Fruit fly (Drosophila melanogaster) whole organism, pupa: Measurements from ENCODE around the gene Xe7.

Source experiments
- CG10348 ChIP-seq: fragments of 200-800 bp; sonication (Bioruptor generic); IDR thresholded peaks from 2 replicates; pipeline ENCODE4 v1.3.6; 2022; ENCODE audit warnings: missing biosample characterization, missing genetic modification characterization
- CG12605 ChIP-seq: fragments of 200-800 bp; sonication (Bioruptor generic); IDR thresholded peaks from 2 replicates; pipeline ENCODE4 v1.3.6; 2022; ENCODE audit warnings: missing biosample characterization, missing genetic modification characterization
- CG13204 ChIP-seq: fragments of 200-800 bp; sonication (Bioruptor generic); optimal IDR thresholded peaks from 2 replicates; lab custom pipeline; 2018; ENCODE audit warnings: missing biosample characterization, mild to moderate bottlenecking, missing genetic modification characterization, moderate library complexity
- CG14655 ChIP-seq: fragments of 200-800 bp; sonication (Bioruptor generic); optimal IDR thresholded peaks from 3 replicates; lab custom pipeline; 2017; ENCODE audit warnings: mild to moderate bottlenecking, missing biosample characterization, missing genetic modification reagents, missing genetic modification characterization
- CG15710 ChIP-seq: fragments of 200-800 bp; sonication (Bioruptor generic); optimal IDR thresholded peaks from 2 replicates; lab custom pipeline; 2018; ENCODE audit warnings: missing biosample characterization, mild to moderate bottlenecking, missing genetic modification characterization, moderate library complexity
- CG17806 ChIP-seq: fragments of 200-800 bp; sonication (Bioruptor generic); optimal IDR thresholded peaks from 2 replicates; lab custom pipeline; 2018; ENCODE audit warnings: missing biosample characterization, mild to moderate bottlenecking, missing genetic modification characterization, moderate library complexity
- CG32121 ChIP-seq: fragments of 200-800 bp; sonication (Bioruptor generic); IDR thresholded peaks from 2 replicates; pipeline ENCODE4 v1.3.6; 2022; ENCODE audit warnings: missing biosample characterization, missing genetic modification characterization
- CG34367 ChIP-seq: fragments of 200-800 bp; sonication (Bioruptor generic); optimal IDR thresholded peaks from 2 replicates; lab custom pipeline; 2018; ENCODE audit warnings: missing biosample characterization, mild to moderate bottlenecking, missing genetic modification characterization
- CG4496 ChIP-seq: fragments of 200-800 bp; sonication (Bioruptor generic); IDR thresholded peaks from 3 replicates; pipeline ENCODE4 v1.3.6; 2022; ENCODE audit warnings: missing biosample characterization, missing genetic modification characterization
- CG8159 ChIP-seq: fragments of 200-800 bp; sonication (Bioruptor generic); optimal IDR thresholded peaks from 3 replicates; lab custom pipeline; 2018; ENCODE audit warnings: missing biosample characterization, mild to moderate bottlenecking, missing genetic modification characterization, moderate library complexity
- CG8301 ChIP-seq: fragments of 200-800 bp; sonication (Bioruptor generic); optimal IDR thresholded peaks from 2 replicates; lab custom pipeline; 2018; ENCODE audit warnings: missing biosample characterization, mild to moderate bottlenecking, missing genetic modification characterization
- CG9948 ChIP-seq: fragments of 200-800 bp; sonication (Bioruptor generic); optimal IDR thresholded peaks from 2 replicates; lab custom pipeline; 2018; ENCODE audit warnings: missing biosample characterization, mild to moderate bottlenecking, missing genetic modification characterization, moderate library complexity
- D1 ChIP-seq: fragments of 200-800 bp; sonication (Bioruptor generic); optimal IDR thresholded peaks from 2 replicates; lab custom pipeline; 2018; ENCODE audit warnings: missing biosample characterization, mild to moderate bottlenecking, missing genetic modification characterization, moderate library complexity
- EcR ChIP-seq: fragments of 200-800 bp; sonication (Bioruptor generic); optimal IDR thresholded peaks from 3 replicates; lab custom pipeline; 2019; ENCODE audit warnings: missing biosample characterization, missing genetic modification characterization, mild to moderate bottlenecking, moderate library complexity, missing genetic modification reagents
- Ets98B ChIP-seq: fragments of 200-800 bp; sonication (Bioruptor generic); IDR thresholded peaks from 2 replicates; pipeline ENCODE4 v1.3.6; 2022; ENCODE audit warnings: missing biosample characterization, missing genetic modification characterization
- Pif1A ChIP-seq: fragments of 200-800 bp; sonication (Bioruptor generic); optimal IDR thresholded peaks from 3 replicates; lab custom pipeline; 2016; ENCODE audit warnings: missing biosample characterization, missing genetic modification characterization
- Pif1B ChIP-seq: fragments of 200-800 bp; sonication (Bioruptor generic); optimal IDR thresholded peaks from 3 replicates; lab custom pipeline; 2016; ENCODE audit warnings: missing biosample characterization, missing genetic modification characterization
- Snoo ChIP-seq: fragments of 200-800 bp; sonication (Bioruptor generic); optimal IDR thresholded peaks from 3 replicates; lab custom pipeline; 2017; ENCODE audit warnings: missing biosample characterization, mild to moderate bottlenecking, missing genetic modification characterization, inconsistent platforms
- fd96Ca ChIP-seq: fragments of 200-800 bp; sonication (Bioruptor generic); IDR thresholded peaks from 3 replicates; pipeline ENCODE4 v1.3.6; 2022; ENCODE audit warnings: missing biosample characterization, missing genetic modification characterization
- gl ChIP-seq: fragments of 200-800 bp; sonication (Bioruptor generic); optimal IDR thresholded peaks from 2 replicates; lab custom pipeline; 2018; ENCODE audit warnings: missing biosample characterization, mild to moderate bottlenecking, missing genetic modification characterization
- rn ChIP-seq: fragments of 200-800 bp; sonication (Bioruptor generic); IDR thresholded peaks from 2 replicates; pipeline ENCODE4 v1.3.6; 2022; ENCODE audit warnings: missing biosample characterization, missing genetic modification characterization

Xe7 gene

dm6 chr3R:5668928-5669739 lies at the start of gene Xe7, which contains the start of gene Atg17:
Gene Xe7 (minus strand): TSS chr3R:5669334.
Gene Atg17 (plus strand): TSS chr3R:5669713.
- TF ChIP-seq CG12605 (peak; percentile 60), Snoo (tag; lab: Kevin White, UChicago) (peak; percentile 89), rn (GFP tag; lab: Robert Waterston, UW) (peak; percentile 83), CG14655 (GFP tag; lab: Kevin White, UChicago) (no peak), gl (tag; lab: Kevin White, UChicago) (peak; percentile 39), Ets98B (peak; percentile 85), D1 (no peak), CG8301 (tag; lab: Kevin White, UChicago) (peak; percentile 86), CG8159 (tag; lab: Kevin White, UChicago) (peak; percentile 88), fd96Ca (GFP tag; lab: Robert Waterston, UW) (peak; percentile 93), CG15710 (tag; lab: Kevin White, UChicago) (peak; percentile 92), Pif1A (peak; percentile 87), CG10348 (GFP tag; lab: Robert Waterston, UW) (peak; percentile 79; the same call in 1 of the 2 replicates), CG9948 (peak; percentile 89), CG4496 (GFP tag; lab: Robert Waterston, UW) (peak; percentile 90), CG32121 (GFP tag; lab: Robert Waterston, UW) (peak; percentile 88), CG34367 (tag; lab: Kevin White, UChicago) (peak; percentile 80), EcR (GFP tag; lab: Kevin White, UChicago) (no peak), CG17806 (tag; lab: Kevin White, UChicago) (peak; percentile 86), Pif1B (GFP tag; lab: Kevin White, UChicago) (peak; percentile 83), CG13204 (GFP tag; lab: Kevin White, UChicago) (no peak)
- TF ChIP-seq, all 21 proteins: peak for 17

dm6 chr3R:5716755-5717309 lies 47.7 kb upstream of the Xe7 start, which contains the start of gene cas:
Gene cas (minus strand): TSS chr3R:5716805.
- TF ChIP-seq CG17806 (tag; lab: Kevin White, UChicago) (no peak), gl (tag; lab: Kevin White, UChicago) (no peak), D1 (no peak), rn (GFP tag; lab: Robert Waterston, UW) (no peak), Pif1B (GFP tag; lab: Kevin White, UChicago) (no peak), CG12605 (no peak), CG13204 (GFP tag; lab: Kevin White, UChicago) (no peak), Pif1A (no peak), CG8301 (tag; lab: Kevin White, UChicago) (no peak), fd96Ca (GFP tag; lab: Robert Waterston, UW) (no peak), Snoo (tag; lab: Kevin White, UChicago) (no peak), CG32121 (GFP tag; lab: Robert Waterston, UW) (no peak), CG10348 (GFP tag; lab: Robert Waterston, UW) (no peak), CG8159 (tag; lab: Kevin White, UChicago) (no peak), CG34367 (tag; lab: Kevin White, UChicago) (no peak), CG15710 (tag; lab: Kevin White, UChicago) (no peak), CG9948 (no peak)

- TF ChIP-seq CG15710 (tag; lab: Kevin White, UChicago) (no peak), CG17806 (tag; lab: Kevin White, UChicago) (no peak), Snoo (tag; lab: Kevin White, UChicago) (no peak), CG10348 (GFP tag; lab: Robert Waterston, UW) (no peak), CG14655 (GFP tag; lab: Kevin White, UChicago) (peak; percentile 71), CG9948 (no peak), D1 (no peak), rn (GFP tag; lab: Robert Waterston, UW) (no peak), CG4496 (GFP tag; lab: Robert Waterston, UW) (peak; percentile 57; the same call in 2 of the 3 replicates), CG8159 (tag; lab: Kevin White, UChicago) (peak; percentile 58), Pif1B (GFP tag; lab: Kevin White, UChicago) (no peak), CG13204 (GFP tag; lab: Kevin White, UChicago) (no peak), Ets98B (peak; percentile 25; the same call in 1 of the 2 replicates), EcR (GFP tag; lab: Kevin White, UChicago) (no peak), fd96Ca (GFP tag; lab: Robert Waterston, UW) (no peak), CG34367 (tag; lab: Kevin White, UChicago) (peak; percentile 23), CG12605 (no peak), CG8301 (tag; lab: Kevin White, UChicago) (no peak), gl (tag; lab: Kevin White, UChicago) (no peak), CG32121 (GFP tag; lab: Robert Waterston, UW) (0 out of 2 replicates have a peak, but pooled peaks have one; percentile 8), Pif1A (peak; percentile 38)
- TF ChIP-seq, all 21 proteins: peak for 7
These were observed 36.4 kb upstream of the Xe7 start for dm6 chr3R:5705469-5706067.

dm6 chr3R:5704982-5705381 lies 35.8 kb upstream of the Xe7 start:
- TF ChIP-seq CG17806 (tag; lab: Kevin White, UChicago): no peak

dm6 chr3R:5701104-5701503 lies 32.0 kb upstream of the Xe7 start:
- TF ChIP-seq Ets98B (peak; percentile 42; the same call in 1 of the 2 replicates), CG14655 (GFP tag; lab: Kevin White, UChicago) (no peak), CG32121 (GFP tag; lab: Robert Waterston, UW) (peak; percentile 29; the same call in 1 of the 2 replicates), CG4496 (GFP tag; lab: Robert Waterston, UW) (peak; percentile 51; the same call in 1 of the 3 replicates)
- TF ChIP-seq, all 21 proteins: peak for 3
